Fruit fly (Drosophila melanogaster) whole organism, embryonic: ENCODE measurements around the gene drm.

Experiments
- Ada2b ChIP-seq: fragments of 200-800 bp; sonication (Bioruptor generic); IDR thresholded peaks from 2 replicates; pipeline ENCODE4 v1.3.6; 2022; ENCODE audit warnings: missing biosample characterization, missing genetic modification characterization
- Adf1 ChIP-seq: fragments of 200-800 bp; sonication (Bioruptor generic); IDR thresholded peaks from 2 replicates; pipeline ENCODE4 v1.3.6; 2022; ENCODE audit warnings: missing biosample characterization, missing genetic modification characterization
- Antp ChIP-seq: fragments of 200-800 bp; sonication (Bioruptor generic); optimal IDR thresholded peaks from 3 replicates; lab custom pipeline; 2016; ENCODE audit warnings: missing biosample characterization, missing genetic modification characterization
- C15 ChIP-seq: fragments of 200-800 bp; sonication (Bioruptor generic); IDR thresholded peaks from 3 replicates; pipeline ENCODE4 v1.3.6; 2022; ENCODE audit warnings: missing biosample characterization, missing genetic modification characterization
- CG11085 ChIP-seq: fragments of 200-800 bp; sonication (Bioruptor generic); IDR thresholded peaks from 2 replicates; pipeline ENCODE4 v1.3.6; 2022; ENCODE audit warnings: missing biosample characterization, missing genetic modification characterization
- CG13123 ChIP-seq: fragments of 200-800 bp; sonication (Bioruptor generic); optimal IDR thresholded peaks from 2 replicates; lab custom pipeline; 2016; ENCODE audit warnings: missing biosample characterization, missing genetic modification characterization
- CG13287 ChIP-seq: fragments of 200-800 bp; sonication (Bioruptor generic); IDR thresholded peaks from 2 replicates; pipeline ENCODE4 v1.3.6; 2022; ENCODE audit warnings: missing biosample characterization, missing genetic modification characterization; ENCODE audit not compliant: partially characterized antibody
- CG13894 ChIP-seq: fragments of 200-800 bp; sonication (Bioruptor generic); optimal IDR thresholded peaks from 3 replicates; lab custom pipeline; 2018; ENCODE audit warnings: missing biosample characterization, mild to moderate bottlenecking, missing genetic modification characterization, moderate library complexity
- CG14050 ChIP-seq: fragments of 200-800 bp; sonication (Bioruptor generic); IDR thresholded peaks from 3 replicates; pipeline ENCODE4 v1.3.6; 2022; ENCODE audit warnings: missing biosample characterization, missing genetic modification characterization
- CG15073 ChIP-seq: fragments of 200-800 bp; sonication (Bioruptor generic); optimal IDR thresholded peaks from 2 replicates; lab custom pipeline; 2016; ENCODE audit warnings: missing biosample characterization, missing genetic modification characterization
- CG15601 ChIP-seq: fragments of 200-800 bp; sonication (Bioruptor generic); optimal IDR thresholded peaks from 3 replicates; lab custom pipeline; 2019; ENCODE audit warnings: missing biosample characterization, mild to moderate bottlenecking, missing genetic modification characterization, moderate library complexity
- CG2875 ChIP-seq: fragments of 200-800 bp; sonication (Bioruptor generic); optimal IDR thresholded peaks from 2 replicates; lab custom pipeline; 2017; ENCODE audit warnings: missing biosample characterization, mild to moderate bottlenecking, missing genetic modification characterization, missing genetic modification reagents
- CG30020 ChIP-seq: fragments of 200-800 bp; optimal IDR thresholded peaks from 2 replicates; lab custom pipeline; 2019; ENCODE audit warnings: missing biosample characterization, mild to moderate bottlenecking, missing genetic modification characterization, moderate library complexity
- CG31224 ChIP-seq: fragments of 200-800 bp; sonication (Bioruptor generic); IDR thresholded peaks from 2 replicates; pipeline ENCODE4 v1.3.6; 2022; ENCODE audit warnings: missing biosample characterization, missing genetic modification characterization
- CG3838 ChIP-seq: fragments of 200-800 bp; sonication (Bioruptor generic); optimal IDR thresholded peaks from 3 replicates; lab custom pipeline; 2016; ENCODE audit warnings: missing biosample characterization, missing genetic modification characterization
- CG5245 ChIP-seq: fragments of 200-800 bp; sonication (Bioruptor generic); optimal IDR thresholded peaks from 3 replicates; lab custom pipeline; 2016; ENCODE audit warnings: missing biosample characterization, missing genetic modification characterization
- CG6254 ChIP-seq: fragments of 200-800 bp; sonication (Bioruptor generic); optimal IDR thresholded peaks from 3 replicates; lab custom pipeline; 2017; ENCODE audit warnings: mild to moderate bottlenecking, missing biosample characterization, missing genetic modification reagents, missing genetic modification characterization
- CG6683 ChIP-seq: fragments of 200-800 bp; sonication (Bioruptor generic); optimal IDR thresholded peaks from 2 replicates; lab custom pipeline; 2017; ENCODE audit warnings: missing biosample characterization, mild to moderate bottlenecking, missing genetic modification characterization, missing genetic modification reagents
- CG8290 ChIP-seq, 3 experiments: fragments of 200-800 bp; sonication (Bioruptor generic); optimal IDR thresholded peaks; 2 replicates each; lab custom pipeline; 2016 to 2019; ENCODE audit warnings: missing biosample characterization in 3 of 3, missing genetic modification characterization in 3 of 3, mild to moderate bottlenecking in 2 of 3, moderate library complexity in 1 of 3
- CHES-1-like ChIP-seq: fragments of 200-800 bp; sonication (Bioruptor generic); optimal IDR thresholded peaks from 2 replicates; lab custom pipeline; 2016; ENCODE audit warnings: missing biosample characterization, missing genetic modification characterization
- Dbx ChIP-seq: fragments of 200-800 bp; sonication (Bioruptor generic); IDR thresholded peaks from 3 replicates; pipeline ENCODE4 v1.3.6; 2022; ENCODE audit warnings: missing biosample characterization, missing genetic modification characterization
- Dek ChIP-seq: fragments of 200-800 bp; sonication (Bioruptor generic); optimal IDR thresholded peaks from 3 replicates; lab custom pipeline; 2019; ENCODE audit warnings: missing biosample characterization, mild to moderate bottlenecking, missing genetic modification characterization, moderate library complexity
- Dip2 ChIP-seq: fragments of 200-800 bp; sonication (Bioruptor generic); IDR thresholded peaks from 2 replicates; pipeline ENCODE4 v1.3.6; 2022; ENCODE audit warnings: missing biosample characterization, missing genetic modification characterization
- Dref ChIP-seq: fragments of 200-800 bp; sonication (Bioruptor generic); IDR thresholded peaks from 2 replicates; pipeline ENCODE4 v1.3.6; 2022; ENCODE audit warnings: missing biosample characterization, missing genetic modification characterization
- E2f1 ChIP-seq: fragments of 200-800 bp; sonication (Bioruptor generic); IDR thresholded peaks from 2 replicates; pipeline ENCODE4 v1.3.6; 2022; ENCODE audit warnings: missing biosample characterization, missing genetic modification characterization
- Nf-YC ChIP-seq: fragments of 200-800 bp; optimal IDR thresholded peaks from 3 replicates; lab custom pipeline; 2019; ENCODE audit warnings: missing biosample characterization, mild to moderate bottlenecking, missing genetic modification characterization, moderate library complexity
- Rx ChIP-seq: fragments of 200-800 bp; sonication (Bioruptor generic); IDR thresholded peaks from 2 replicates; pipeline ENCODE4 v1.3.6; 2022; ENCODE audit warnings: missing biosample characterization, missing genetic modification characterization
- Side ChIP-seq: fragments of 200-800 bp; sonication (Bioruptor generic); optimal IDR thresholded peaks from 2 replicates; lab custom pipeline; 2016; ENCODE audit warnings: missing biosample characterization, missing genetic modification characterization
- Sox100B ChIP-seq: fragments of 200-800 bp; sonication (Bioruptor generic); optimal IDR thresholded peaks from 3 replicates; lab custom pipeline; 2018; ENCODE audit warnings: missing biosample characterization, mild to moderate bottlenecking, missing genetic modification characterization
- Taf1 ChIP-seq: fragments of 200-800 bp; sonication (Bioruptor generic); IDR thresholded peaks from 2 replicates; pipeline ENCODE4 v1.3.6; 2022; ENCODE audit warnings: missing biosample characterization, missing genetic modification characterization
- Vsx1 ChIP-seq: fragments of 200-800 bp; sonication (Bioruptor generic); optimal IDR thresholded peaks from 2 replicates; lab custom pipeline; 2017; ENCODE audit warnings: missing biosample characterization, mild to moderate bottlenecking, missing genetic modification characterization, missing genetic modification reagents
- Xbp1 ChIP-seq: fragments of 200-800 bp; sonication (Bioruptor generic); optimal IDR thresholded peaks from 3 replicates; lab custom pipeline; 2016; ENCODE audit warnings: missing biosample characterization, mild to moderate bottlenecking, missing genetic modification characterization
- amos ChIP-seq: fragments of 200-800 bp; sonication (Bioruptor generic); IDR thresholded peaks from 2 replicates; pipeline ENCODE4 v1.3.6; 2022; ENCODE audit warnings: missing biosample characterization, missing genetic modification characterization; ENCODE audit not compliant: partially characterized antibody
- ato ChIP-seq: fragments of 200-800 bp; sonication (Bioruptor generic); IDR thresholded peaks from 2 replicates; pipeline ENCODE4 v1.3.6; 2022; ENCODE audit warnings: missing biosample characterization, missing genetic modification characterization; ENCODE audit not compliant: partially characterized antibody
- br ChIP-seq: fragments of >200 bp; optimal IDR thresholded peaks from 2 replicates; lab custom pipeline; 2017
- cato ChIP-seq: fragments of 200-800 bp; sonication (Bioruptor generic); optimal IDR thresholded peaks from 2 replicates; lab custom pipeline; 2016; ENCODE audit warnings: missing biosample characterization, missing genetic modification characterization, borderline replicate concordance
- croc ChIP-seq: fragments of 200-800 bp; sonication (Bioruptor generic); conservative IDR thresholded peaks from 3 replicates; pipeline ENCODE4 v1.3.6; 2022; ENCODE audit warnings: missing biosample characterization, missing genetic modification characterization
- danr ChIP-seq: fragments of 200-800 bp; sonication (Bioruptor generic); IDR thresholded peaks from 2 replicates; pipeline ENCODE4 v1.3.6; 2022; ENCODE audit warnings: missing biosample characterization, missing genetic modification characterization
- dmrt11E ChIP-seq: fragments of 200-800 bp; sonication (Bioruptor generic); optimal IDR thresholded peaks from 3 replicates; lab custom pipeline; 2018; ENCODE audit warnings: missing biosample characterization, mild to moderate bottlenecking, missing genetic modification characterization, moderate library complexity
- eve ChIP-seq, 2 experiments: fragments of >200 bp; optimal IDR thresholded peaks; 2 replicates each; lab custom pipeline; 2017; ENCODE audit warnings: missing biosample characterization in 2 of 2, missing genetic modification characterization in 2 of 2
- ham ChIP-seq: fragments of 200-800 bp; sonication (Bioruptor generic); IDR thresholded peaks from 2 replicates; pipeline ENCODE4 v1.3.6; 2022; ENCODE audit warnings: missing biosample characterization, missing genetic modification characterization
- kah ChIP-seq: fragments of 200-800 bp; sonication (Bioruptor generic); optimal IDR thresholded peaks from 2 replicates; lab custom pipeline; 2018; ENCODE audit warnings: missing biosample characterization, mild to moderate bottlenecking, missing genetic modification characterization
- lov ChIP-seq, 2 experiments: fragments of 200-800 bp in 1 of 2; fragments of >200 bp in 1 of 2; sonication (Bioruptor generic) in 1 of 2; IDR thresholded peaks in 1 of 2; optimal IDR thresholded peaks in 1 of 2; 2 replicates in 1 of 2; 3 replicates in 1 of 2; pipeline versions ENCODE4 v1.3.6 to Lab custom; 2017 to 2022; ENCODE audit warnings: missing biosample characterization in 1 of 2, missing genetic modification characterization in 1 of 2
- nmo ChIP-seq: fragments of 200-800 bp; sonication (Bioruptor generic); optimal IDR thresholded peaks from 2 replicates; lab custom pipeline; 2018; ENCODE audit warnings: missing biosample characterization, mild to moderate bottlenecking, missing genetic modification characterization, moderate library complexity
- org-1 ChIP-seq: fragments of 200-800 bp; sonication (Bioruptor generic); optimal IDR thresholded peaks from 2 replicates; lab custom pipeline; 2017; ENCODE audit warnings: missing biosample characterization, missing genetic modification characterization
- otp ChIP-seq: fragments of 200-800 bp; sonication (Bioruptor generic); IDR thresholded peaks from 3 replicates; pipeline ENCODE4, ENCODE4 v1.3.6; 2022; ENCODE audit warnings: missing biosample characterization, missing genetic modification characterization
- p53 ChIP-seq: fragments of 200-800 bp; sonication (Bioruptor generic); optimal IDR thresholded peaks from 2 replicates; lab custom pipeline; 2016; ENCODE audit warnings: missing biosample characterization, missing genetic modification characterization
- pita ChIP-seq: fragments of 200-800 bp; sonication (Bioruptor generic); optimal IDR thresholded peaks from 2 replicates; lab custom pipeline; 2017; ENCODE audit warnings: missing biosample characterization, mild to moderate bottlenecking, missing genetic modification characterization
- repo ChIP-seq: fragments of 200-800 bp; sonication (Bioruptor generic); optimal IDR thresholded peaks from 2 replicates; lab custom pipeline; 2016; ENCODE audit warnings: missing biosample characterization, missing genetic modification characterization
- tna ChIP-seq: fragments of 200-800 bp; sonication (Bioruptor generic); IDR thresholded peaks from 2 replicates; pipeline ENCODE4 v1.3.6; 2022; ENCODE audit warnings: missing biosample characterization, missing genetic modification characterization; ENCODE audit not compliant: partially characterized antibody

Gene drm

dm6 chr2L:3555408-3556058 lies 16.5 kb downstream of the drm start (continued):
- no peak for TF ChIP-seq eve (GFP tag; optimal IDR thresholded peaks at IDR 0.05; lab: Kevin White, UChicago)
- TF ChIP-seq Side (GFP tag; lab: Kevin White, UChicago) = no peak
- no peak for TF ChIP-seq CG14050
- TF ChIP-seq danr (GFP tag; lab: Robert Waterston, UW) = no peak
- no peak for TF ChIP-seq org-1 (GFP tag; lab: Kevin White, UChicago)
- TF ChIP-seq CG11085 (GFP tag; lab: Robert Waterston, UW) = no peak
- TF ChIP-seq Ada2b = no peak
- no peak for TF ChIP-seq CG8290 (GFP tag; optimal IDR thresholded peaks at IDR 0.05; lab: Kevin White, UChicago)
- no peak for TF ChIP-seq CG8290 (tag; optimal IDR thresholded peaks at IDR 0.05; lab: Kevin White, UChicago)
- TF ChIP-seq CG15601 (tag; lab: Kevin White, UChicago) = peak; percentile 13
- TF ChIP-seq Antp (GFP tag; lab: Kevin White, UChicago) = no peak
- no peak for TF ChIP-seq CG5245 (GFP tag; lab: Kevin White, UChicago)
- peak; percentile 15 for TF ChIP-seq nmo (GFP tag; lab: Kevin White, UChicago)
- no peak for TF ChIP-seq C15
- TF ChIP-seq Taf1 = no peak
- TF ChIP-seq CG13894 (tag; lab: Kevin White, UChicago) = no peak
- TF ChIP-seq cato (GFP tag; lab: Kevin White, UChicago) = peak; percentile 7
- TF ChIP-seq Rx (GFP tag; lab: Robert Waterston, UW) = no peak
- no peak for TF ChIP-seq CG6254 (GFP tag; lab: Kevin White, UChicago)
- TF ChIP-seq amos (GFP tag; lab: Robert Waterston, UW) = peak; percentile 26; the same call in 1 of the 2 replicates
- TF ChIP-seq CG13287 (GFP tag; lab: Robert Waterston, UW) = no peak
- TF ChIP-seq CG15073 (GFP tag; lab: Kevin White, UChicago) = no peak
- no peak for TF ChIP-seq CG2875 (GFP tag; lab: Kevin White, UChicago)
- TF ChIP-seq pita (GFP tag; lab: Kevin White, UChicago) = no peak
- TF ChIP-seq Adf1 = no peak
- no peak for TF ChIP-seq CG30020 (tag; lab: Kevin White, UChicago)
- TF ChIP-seq otp (GFP tag; lab: Robert Waterston, UW) = no peak
- no peak for TF ChIP-seq p53 (GFP tag; lab: Kevin White, UChicago)
- TF ChIP-seq E2f1 (GFP tag; lab: Robert Waterston, UW) = 0 out of 2 replicates have a peak, but pooled peaks have one; percentile 8
- no peak for TF ChIP-seq lov (optimal IDR thresholded peaks at IDR 0.05; lab: Kevin White, UChicago)
- peak; percentile 78; the same call in 2 of the 3 replicates for TF ChIP-seq lov (GFP tag; IDR thresholded peaks at IDR 0.05; lab: Robert Waterston, UW)
- TF ChIP-seq CG13123 (GFP tag; lab: Kevin White, UChicago) = no peak
- TF ChIP-seq ham (GFP tag; lab: Robert Waterston, UW) = no peak
- TF ChIP-seq CHES-1-like = no peak
- TF ChIP-seq Dip2 = no peak
- TF ChIP-seq Dbx (GFP tag; lab: Robert Waterston, UW) = no peak
- no peak for TF ChIP-seq repo
- no peak for TF ChIP-seq ato (GFP tag; lab: Robert Waterston, UW)
- TF ChIP-seq kah = no peak
- no peak for TF ChIP-seq tna (GFP tag; lab: Robert Waterston, UW)
- TF ChIP-seq Nf-YC (tag; lab: Kevin White, UChicago) = no peak
- TF ChIP-seq Sox100B (GFP tag; lab: Kevin White, UChicago) = no peak
- no peak for TF ChIP-seq Xbp1
- TF ChIP-seq CG31224 (GFP tag; lab: Robert Waterston, UW) = no peak
- TF ChIP-seq br (lab: Kevin White, UChicago) = no peak
- no peak for TF ChIP-seq Dek (tag; lab: Kevin White, UChicago)
- peak; percentile 65 for TF ChIP-seq dmrt11E (tag; lab: Kevin White, UChicago)
- TF ChIP-seq Dref (GFP tag; lab: Robert Waterston, UW) = no peak
- TF ChIP-seq croc = no peak
- TF ChIP-seq CG3838 (GFP tag; lab: Kevin White, UChicago) = no peak
- no peak for TF ChIP-seq Vsx1 (GFP tag; lab: Kevin White, UChicago)
- TF ChIP-seq CG6683 (GFP tag; lab: Kevin White, UChicago) = no peak
